Worm (Caenorhabditis elegans) whole organism, mixed stage, embryonic: Measurements from ENCODE around the gene acr-24.

Experiments
- blmp-1 ChIP-seq: fragments of 150-350 bp; optimal IDR thresholded peaks from 2 replicates; lab custom pipeline; 2014; ENCODE audit warnings: missing biosample characterization, missing genetic modification characterization
- ceh-39 ChIP-seq: fragments of 150-350 bp; optimal IDR thresholded peaks from 2 replicates; lab custom pipeline; 2014; ENCODE audit warnings: missing biosample characterization, missing genetic modification characterization
- ceh-43 ChIP-seq: fragments of 200-800 bp; sonication (Bioruptor generic); optimal IDR thresholded peaks from 2 replicates; lab custom pipeline; 2018; ENCODE audit warnings: mild to moderate bottlenecking, missing genetic modification characterization, moderate library complexity, missing compliant biosample characterization
- ceh-83 ChIP-seq: fragments of 200-800 bp; sonication (Bioruptor generic); optimal IDR thresholded peaks from 2 replicates; lab custom pipeline; 2018; ENCODE audit warnings: mild to moderate bottlenecking, missing genetic modification characterization, missing compliant biosample characterization
- ces-1 ChIP-seq: fragments of 150-350 bp; optimal IDR thresholded peaks from 2 replicates; lab custom pipeline; 2014; ENCODE audit warnings: missing biosample characterization, missing genetic modification reagents, missing genetic modification characterization
- cnd-1 ChIP-seq: fragments of 200-800 bp; sonication (Bioruptor generic); optimal IDR thresholded peaks from 2 replicates; lab custom pipeline; 2018; ENCODE audit warnings: mild to moderate bottlenecking, missing genetic modification characterization, missing compliant biosample characterization
- drap-1 ChIP-seq: fragments of 200-800 bp; sonication (Bioruptor generic); optimal IDR thresholded peaks from 3 replicates; lab custom pipeline; 2018; ENCODE audit warnings: mild to moderate bottlenecking, missing genetic modification characterization, missing compliant biosample characterization
- elt-1 ChIP-seq: sonication (generic microtip); optimal IDR thresholded peaks from 2 replicates; lab custom pipeline; 2017; ENCODE audit warnings: missing genetic modification characterization, mild to moderate bottlenecking, missing compliant biosample characterization, antibody characterized with exemption, moderate library complexity, borderline replicate concordance; ENCODE audit not compliant: insufficient read depth
- elt-3 ChIP-seq: fragments of 150-350 bp; optimal IDR thresholded peaks from 2 replicates; lab custom pipeline; 2014; ENCODE audit warnings: missing biosample characterization, missing genetic modification characterization
- flh-1 ChIP-seq: fragments of 200-800 bp; sonication (Bioruptor generic); optimal IDR thresholded peaks from 2 replicates; lab custom pipeline; 2018; ENCODE audit warnings: mild to moderate bottlenecking, missing genetic modification characterization, moderate library complexity, missing compliant biosample characterization
- ham-2 ChIP-seq: fragments of 200-800 bp; sonication (Bioruptor generic); optimal IDR thresholded peaks from 2 replicates; lab custom pipeline; 2018; ENCODE audit warnings: mild to moderate bottlenecking, missing genetic modification characterization, missing compliant biosample characterization
- hlh-1 ChIP-seq: fragments of 150-350 bp; optimal IDR thresholded peaks from 2 replicates; lab custom pipeline; 2014; ENCODE audit warnings: missing biosample characterization, missing genetic modification reagents, missing genetic modification characterization
- lin-13 ChIP-seq: fragments of 150-350 bp; optimal IDR thresholded peaks from 2 replicates; lab custom pipeline; 2014; ENCODE audit warnings: missing biosample characterization, missing genetic modification characterization
- lsy-2 ChIP-seq: fragments of 150-350 bp; optimal IDR thresholded peaks from 2 replicates; lab custom pipeline; 2014; ENCODE audit warnings: missing biosample characterization, missing genetic modification characterization
- mab-5 ChIP-seq: fragments of 150-350 bp; optimal IDR thresholded peaks from 2 replicates; lab custom pipeline; 2014; ENCODE audit warnings: missing biosample characterization, missing genetic modification characterization
- mep-1 ChIP-seq: fragments of 150-350 bp; optimal IDR thresholded peaks from 2 replicates; lab custom pipeline; 2017; ENCODE audit warnings: missing biosample characterization, missing genetic modification reagents, missing genetic modification characterization, inconsistent platforms
- mls-2 ChIP-seq: sonication (generic microtip); optimal IDR thresholded peaks from 2 replicates; lab custom pipeline; 2016; ENCODE audit warnings: mild to moderate bottlenecking, missing genetic modification characterization, moderate library complexity, missing compliant biosample characterization
- nhr-237 ChIP-seq: fragments of 150-350 bp; optimal IDR thresholded peaks from 2 replicates; lab custom pipeline; 2014; ENCODE audit warnings: missing biosample characterization, missing genetic modification characterization
- nhr-28 ChIP-seq: fragments of 150-350 bp; optimal IDR thresholded peaks from 2 replicates; lab custom pipeline; 2014; ENCODE audit warnings: missing biosample characterization, missing genetic modification characterization
- nhr-76 ChIP-seq: sonication (generic microtip); optimal IDR thresholded peaks from 2 replicates; lab custom pipeline; 2017; ENCODE audit warnings: missing biosample characterization, missing genetic modification characterization
- pha-4 ChIP-seq: fragments of 150-350 bp; optimal IDR thresholded peaks from 2 replicates; lab custom pipeline; 2018; ENCODE audit warnings: missing biosample characterization, missing genetic modification reagents, missing genetic modification characterization
- sem-2 ChIP-seq: fragments of 200-800 bp; sonication (Bioruptor generic); optimal IDR thresholded peaks from 2 replicates; lab custom pipeline; 2018; ENCODE audit warnings: mild to moderate bottlenecking, missing genetic modification characterization, missing compliant biosample characterization
- snpc-4 ChIP-seq: fragments of 150-350 bp; optimal IDR thresholded peaks from 2 replicates; lab custom pipeline; 2014; ENCODE audit warnings: missing biosample characterization, missing genetic modification characterization
- sptf-1 ChIP-seq: sonication (generic microtip); optimal IDR thresholded peaks from 2 replicates; lab custom pipeline; 2017; ENCODE audit warnings: mild to moderate bottlenecking, missing genetic modification characterization, moderate library complexity, missing compliant biosample characterization
- tbx-8 ChIP-seq: fragments of 200-800 bp; sonication (Bioruptor generic); optimal IDR thresholded peaks from 2 replicates; lab custom pipeline; 2018; ENCODE audit warnings: mild to moderate bottlenecking, missing genetic modification characterization, moderate library complexity, missing compliant biosample characterization
- unc-120 ChIP-seq: sonication (generic microtip); optimal IDR thresholded peaks from 2 replicates; lab custom pipeline; 2017; ENCODE audit warnings: missing genetic modification characterization, missing compliant biosample characterization; ENCODE audit not compliant: poor library complexity, severe bottlenecking
- unc-62 ChIP-seq: fragments of 150-350 bp; optimal IDR thresholded peaks from 2 replicates; lab custom pipeline; 2014; ENCODE audit warnings: missing biosample characterization, missing genetic modification reagents, missing genetic modification characterization
- zip-8 ChIP-seq: fragments of 150-350 bp; optimal IDR thresholded peaks from 2 replicates; lab custom pipeline; 2014; ENCODE audit warnings: missing biosample characterization, missing genetic modification characterization
- ztf-11 ChIP-seq: fragments of 150-350 bp; optimal IDR thresholded peaks from 2 replicates; lab custom pipeline; 2014; ENCODE audit warnings: missing biosample characterization, missing genetic modification characterization

Gene acr-24

DNA sequence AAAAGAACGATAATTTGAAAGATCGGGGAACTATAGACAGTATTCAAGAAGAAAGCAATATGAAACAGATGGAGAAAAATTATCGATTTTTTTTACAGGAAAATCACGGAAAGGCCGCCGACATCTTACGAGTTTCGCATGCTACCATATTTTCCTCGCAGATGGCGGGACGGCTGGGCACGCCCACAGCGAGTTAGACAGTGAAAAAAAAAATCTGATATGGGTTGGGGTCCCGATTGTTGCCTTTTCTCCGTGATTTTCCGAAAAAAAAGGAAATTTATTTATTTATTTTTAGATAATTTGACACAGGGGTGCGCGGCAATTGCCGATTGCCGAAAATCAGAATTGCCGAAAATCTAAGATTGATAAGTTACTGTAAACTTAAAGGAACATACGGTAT lies 57.4 kb downstream of the acr-24 start:
- no peak for TF ChIP-seq ceh-43 (GFP tag; lab: Kevin White, UChicago)
- no peak for TF ChIP-seq mep-1 (tag; lab: Kevin White, UChicago)
- TF ChIP-seq mab-5 (tag; lab: Kevin White, UChicago): no peak
- TF ChIP-seq sem-2 (GFP tag; lab: Kevin White, UChicago): no peak
- TF ChIP-seq nhr-76 (tag; lab: Kevin White, UChicago): no peak
- no peak for TF ChIP-seq ces-1 (GFP tag; lab: Kevin White, UChicago)
- TF ChIP-seq cnd-1: no peak
- TF ChIP-seq ceh-39 (tag; lab: Kevin White, UChicago): no peak
- TF ChIP-seq zip-8: no peak
- no peak for TF ChIP-seq nhr-28 (tag; lab: Kevin White, UChicago)
- no peak for TF ChIP-seq tbx-8 (GFP tag; lab: Kevin White, UChicago)
- no peak for TF ChIP-seq blmp-1 (tag; lab: Kevin White, UChicago)
- no peak for TF ChIP-seq mls-2 (tag; lab: Kevin White, UChicago)
- no peak for TF ChIP-seq snpc-4
- TF ChIP-seq lsy-2: no peak
- TF ChIP-seq elt-1 (tag; lab: Kevin White, UChicago): no peak
- no peak for TF ChIP-seq ham-2
- no peak for TF ChIP-seq ztf-11

DNA sequence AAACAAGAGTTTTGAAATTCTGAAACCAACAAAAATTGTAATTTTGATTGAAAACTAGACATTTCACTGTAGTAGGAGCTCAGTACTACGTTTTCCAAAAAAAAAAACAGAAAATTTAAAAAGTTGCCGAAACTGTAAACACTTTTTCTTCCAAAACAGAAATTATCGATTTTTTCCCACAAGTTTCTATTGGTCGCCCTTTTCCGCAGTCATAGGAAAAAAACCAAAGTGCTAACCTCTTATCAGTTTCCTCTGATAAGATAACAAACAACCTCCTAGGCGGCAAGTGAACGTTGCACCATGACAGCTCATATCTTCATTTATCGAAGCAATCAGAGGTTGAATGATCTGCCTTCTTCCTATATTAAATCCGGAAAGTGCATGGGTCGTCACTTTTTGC lies 61.7 kb downstream of the acr-24 start:
- TF ChIP-seq lsy-2 (no peak), ztf-11 (no peak), unc-62 (GFP tag; lab: Kevin White, UChicago) (no peak), ceh-39 (tag; lab: Kevin White, UChicago) (no peak), flh-1 (GFP tag; lab: Kevin White, UChicago) (no peak), lin-13 (no peak), pha-4 (tag; lab: Kevin White, UChicago) (no peak), hlh-1 (tag; lab: Kevin White, UChicago) (no peak), unc-120 (tag; lab: Kevin White, UChicago) (no peak), mep-1 (tag; lab: Kevin White, UChicago) (no peak), mab-5 (tag; lab: Kevin White, UChicago) (no peak), ces-1 (GFP tag; lab: Kevin White, UChicago) (no peak), drap-1 (no peak), ceh-83 (no peak), nhr-237 (tag; lab: Kevin White, UChicago) (no peak), cnd-1 (no peak), sptf-1 (tag; lab: Kevin White, UChicago) (no peak), elt-3 (tag; lab: Kevin White, UChicago) (no peak)
